Worm (Caenorhabditis elegans): ENCODE measurements around the gene C28G1.10.

ce11 chrX:8891393-8891953 is 44.6 kb downstream of the C28G1.10 start:
- TF ChIP-seq scrt-1 (GFP tag; IDR thresholded peaks at IDR 0.05) = no peak
- no peak for TF ChIP-seq hmbx-1 (tag; optimal IDR thresholded peaks at IDR 0.05)
- no peak for TF ChIP-seq flt-1 (GFP tag; IDR thresholded peaks at IDR 0.05)
- TF ChIP-seq sea-1 (GFP tag; conservative IDR thresholded peaks at IDR 0.05) = no peak

Data from whole organism, early embryonic.